Worm (Caenorhabditis elegans): ENCODE measurements around the gene C46F11.6.

C46F11.6 gene

ce11 chrIII:3619621-3620261, 50.5 kb downstream of the C46F11.6 start:
- TF ChIP-seq zfp-3 (GFP tag; conservative IDR thresholded peaks at IDR 0.05) (no peak), Y5F2A.4 (GFP tag; optimal IDR thresholded peaks at IDR 0.05) (no peak), lin-15B (tag; optimal IDR thresholded peaks at IDR 0.05) (no peak), daf-16 (GFP tag; optimal IDR thresholded peaks at IDR 0.05) (no peak), daf-16 (tag; optimal IDR thresholded peaks at IDR 0.05) (peak; percentile 26), nhr-6 (tag; optimal IDR thresholded peaks at IDR 0.05) (peak; percentile 13), nhr-25 (tag; optimal IDR thresholded peaks at IDR 0.05; ENCODE audit: borderline replicate concordance, insufficient read depth) (no peak), T26A8.4 (GFP tag; IDR thresholded peaks at IDR 0.05) (no peak), duxl-1 (tag; optimal IDR thresholded peaks at IDR 0.05; ENCODE audit: poor library complexity) (no peak), mxl-3 (GFP tag; optimal IDR thresholded peaks at IDR 0.05) (peak; percentile 66), arid-1 (GFP tag; conservative IDR thresholded peaks at IDR 0.05) (no peak), lin-29 (GFP tag; IDR thresholded peaks at IDR 0.05) (no peak), ctbp-1 (GFP tag; IDR thresholded peaks at IDR 0.05) (no peak), nhr-102 (tag; optimal IDR thresholded peaks at IDR 0.05) (no peak), zfp-2 (tag; optimal IDR thresholded peaks at IDR 0.05) (no peak), snpc-1.2 (GFP tag; IDR thresholded peaks at IDR 0.05) (no peak), mes-2 (tag; optimal IDR thresholded peaks at IDR 0.05; ENCODE audit: poor library complexity, severe bottlenecking) (peak; percentile 36), ceh-32 (tag; optimal IDR thresholded peaks at IDR 0.05; ENCODE audit: poor library complexity) (no peak), madf-9 (GFP tag; conservative IDR thresholded peaks at IDR 0.05) (no peak), F10B5.3 (tag; optimal IDR thresholded peaks at IDR 0.05) (no peak), sdz-12 (GFP tag; optimal IDR thresholded peaks at IDR 0.05) (no peak), nhr-42 (GFP tag; IDR thresholded peaks at IDR 0.05) (no peak), ZK337.2 (GFP tag; IDR thresholded peaks at IDR 0.05) (no peak), daf-19 (GFP tag; conservative IDR thresholded peaks at IDR 0.05) (no peak), vab-7 (GFP tag; IDR thresholded peaks at IDR 0.05) (no peak), aly-2 (tag; optimal IDR thresholded peaks at IDR 0.05) (no peak), dmd-6 (GFP tag; IDR thresholded peaks at IDR 0.05) (peak; percentile 34; the same call in 1 of the 2 replicates), ceh-82 (tag; optimal IDR thresholded peaks at IDR 0.05) (no peak), Y48G9A.11 (GFP tag; IDR thresholded peaks at IDR 0.05) (no peak), nhr-77 (tag; optimal IDR thresholded peaks at IDR 0.05) (no peak), egl-27 (tag; optimal IDR thresholded peaks at IDR 0.05) (no peak), ceh-28 (tag; optimal IDR thresholded peaks at IDR 0.05) (no peak), ZK546.5 (tag; optimal IDR thresholded peaks at IDR 0.05) (no peak), nhr-111 (GFP tag; optimal IDR thresholded peaks at IDR 0.05) (no peak), unc-130 (GFP tag; optimal IDR thresholded peaks at IDR 0.05) (no peak), daf-8 (GFP tag; IDR thresholded peaks at IDR 0.05) (no peak), hlh-30 (tag; optimal IDR thresholded peaks at IDR 0.05; ENCODE audit: insufficient read depth) (peak; percentile 22), lin-13 (GFP tag; optimal IDR thresholded peaks at IDR 0.05) (no peak), aha-1 (tag) (peak; percentile 97), jun-1 (tag; optimal IDR thresholded peaks at IDR 0.05) (no peak), R02D3.7 (tag; optimal IDR thresholded peaks at IDR 0.05) (no peak), php-3 (GFP tag; IDR thresholded peaks at IDR 0.05) (no peak), zip-11 (GFP tag; IDR thresholded peaks at IDR 0.05) (no peak), skn-1 (tag; optimal IDR thresholded peaks at IDR 0.05) (no peak), mep-1 (tag; optimal IDR thresholded peaks at IDR 0.05) (peak; percentile 47), nhr-11 (tag; optimal IDR thresholded peaks at IDR 0.05) (no peak), ceh-62 (tag; optimal IDR thresholded peaks at IDR 0.05) (no peak), zip-2 (tag; optimal IDR thresholded peaks at IDR 0.05) (no peak), F37D6.2 (tag; optimal IDR thresholded peaks at IDR 0.05) (no peak), ztf-11 (tag; optimal IDR thresholded peaks at IDR 0.05) (no peak), pha-4 (GFP tag; IDR thresholded peaks at IDR 0.05) (no peak), pha-4 (tag; optimal IDR thresholded peaks at IDR 0.05) (no peak)

Measured in whole organism, L4 larva.